Worm (Caenorhabditis elegans): ENCODE results near the gene flp-16.

flp-16 gene

DNA sequence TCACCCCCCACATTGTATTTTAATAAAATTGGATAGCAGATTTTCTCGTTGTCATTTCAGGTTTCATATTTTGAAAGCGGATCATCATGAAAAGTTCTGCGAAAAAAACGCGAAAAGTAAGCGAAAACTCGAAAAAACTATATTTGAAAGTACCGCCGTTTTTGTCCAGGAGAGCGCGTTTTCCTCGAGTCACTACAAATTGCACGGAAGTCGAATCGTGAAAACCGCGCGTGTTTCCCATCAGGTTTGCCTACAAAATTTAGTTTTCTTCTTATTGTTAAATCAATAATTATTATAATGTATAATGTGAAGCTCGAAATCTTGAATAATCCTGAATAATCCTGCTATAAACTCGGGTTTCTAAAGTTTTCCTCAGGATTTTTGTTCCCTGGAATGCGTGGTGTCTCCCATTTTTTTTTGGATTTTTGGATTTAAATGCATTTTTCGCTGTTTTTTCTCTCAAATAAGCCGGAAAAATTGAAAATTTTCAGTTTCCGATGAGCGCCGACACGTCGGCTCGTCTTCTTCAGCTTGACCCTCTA, 35.4 kb upstream of the flp-16 start, which contains the start of gene btf-1 (continued):
- TF ChIP-seq che-1 (tag; optimal IDR thresholded peaks at IDR 0.05) (no peak), pqm-1 (tag; optimal IDR thresholded peaks at IDR 0.05) (peak; percentile 78), T23F11.4 (GFP tag; optimal IDR thresholded peaks at IDR 0.05) (peak; percentile 3), C38D4.7 (GFP tag; optimal IDR thresholded peaks at IDR 0.05) (no peak), hlh-13 (GFP tag; optimal IDR thresholded peaks at IDR 0.05) (no peak), ceh-14 (tag; optimal IDR thresholded peaks at IDR 0.05) (peak; percentile 91), ceh-48 (tag; optimal IDR thresholded peaks at IDR 0.05) (no peak), ets-4 (tag; optimal IDR thresholded peaks at IDR 0.05) (peak; percentile 68), nhr-11 (tag; optimal IDR thresholded peaks at IDR 0.05) (no peak), K09A11.1 (tag; optimal IDR thresholded peaks at IDR 0.05; ENCODE audit: insufficient read depth) (no peak), sdc-2 (tag; optimal IDR thresholded peaks at IDR 0.05) (no peak), C08G9.2 (tag; optimal IDR thresholded peaks at IDR 0.05) (peak; percentile 82), ceh-34 (tag; optimal IDR thresholded peaks at IDR 0.05) (peak; percentile 42), K02D7.2 (tag; optimal IDR thresholded peaks at IDR 0.05) (no peak), lim-6 (tag; optimal IDR thresholded peaks at IDR 0.05) (peak; percentile 69), ceh-19 (GFP tag; optimal IDR thresholded peaks at IDR 0.05) (peak; percentile 23)

DNA sequence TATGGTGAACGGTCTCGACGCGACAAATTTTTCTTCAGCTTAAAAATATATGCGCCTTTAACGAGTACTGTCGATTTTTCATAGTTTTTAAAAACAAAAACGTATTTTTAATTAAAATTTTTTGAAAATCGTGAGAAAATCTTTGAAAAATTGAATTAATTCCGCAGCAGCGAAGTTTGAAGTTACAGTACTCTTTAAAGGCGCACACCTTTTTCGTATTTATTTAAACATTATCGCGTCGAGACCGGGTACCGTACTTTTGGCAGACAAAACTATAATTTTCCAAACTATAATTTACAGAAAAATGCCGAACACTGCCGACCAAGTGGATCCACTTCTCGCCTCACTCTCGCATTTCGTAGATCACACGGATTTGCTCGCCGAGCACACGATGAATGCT, 19.3 kb upstream of the flp-16 start, which contains the start of gene F15D4.2:
F15D4.2 (plus strand) TSS at position 301 of the 400 bp plus-strand sequence.
- TF ChIP-seq eyg-1 (tag; optimal IDR thresholded peaks at IDR 0.05) (no peak), madf-2 (tag; optimal IDR thresholded peaks at IDR 0.05) (no peak), zip-5 (tag; optimal IDR thresholded peaks at IDR 0.05) (no peak), elt-4 (tag; optimal IDR thresholded peaks at IDR 0.05) (no peak), nhr-11 (tag; optimal IDR thresholded peaks at IDR 0.05) (no peak), unc-3 (GFP tag; conservative IDR thresholded peaks at IDR 0.05) (no peak), unc-3 (tag; optimal IDR thresholded peaks at IDR 0.05) (no peak), hlh-13 (GFP tag; optimal IDR thresholded peaks at IDR 0.05) (no peak), C38D4.7 (GFP tag; optimal IDR thresholded peaks at IDR 0.05) (no peak), ceh-14 (tag; optimal IDR thresholded peaks at IDR 0.05) (no peak), ceh-31 (tag; optimal IDR thresholded peaks at IDR 0.05) (no peak), ceh-22 (tag; optimal IDR thresholded peaks at IDR 0.05) (no peak), fkh-10 (GFP tag; optimal IDR thresholded peaks at IDR 0.05) (no peak), dmd-4 (tag; optimal IDR thresholded peaks at IDR 0.05; ENCODE audit: borderline replicate concordance) (no peak), fax-1 (tag; optimal IDR thresholded peaks at IDR 0.05) (no peak)

DNA sequence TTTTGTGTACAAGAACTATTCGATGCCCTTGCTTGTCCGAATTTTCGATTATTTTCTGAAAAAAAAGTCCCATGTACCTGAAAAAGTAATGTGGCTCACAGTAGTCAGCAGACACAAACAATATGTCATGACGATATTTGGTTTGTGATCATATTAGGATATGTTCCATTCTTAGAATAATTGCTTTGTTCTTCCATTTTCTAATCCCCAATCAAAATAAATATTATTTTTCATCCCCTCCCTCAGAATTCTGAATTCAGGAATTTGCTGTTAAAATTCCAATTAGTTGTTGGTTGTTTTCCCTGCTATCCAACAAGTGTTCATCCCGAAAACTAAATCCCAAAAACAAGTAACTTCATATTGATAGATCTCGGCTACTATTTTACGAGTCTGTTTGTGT, 15.7 kb upstream of the flp-16 start:
- no peak for TF ChIP-seq hlh-8 (tag; optimal IDR thresholded peaks at IDR 0.05)
- TF ChIP-seq hlh-6 (tag; optimal IDR thresholded peaks at IDR 0.05): no peak
- no peak for TF ChIP-seq pha-2 (tag; optimal IDR thresholded peaks at IDR 0.05)
- TF ChIP-seq nfya-1 (tag; optimal IDR thresholded peaks at IDR 0.05): no peak
- TF ChIP-seq pha-4 (tag; optimal IDR thresholded peaks at IDR 0.05): no peak
- TF ChIP-seq hlh-30 (tag; optimal IDR thresholded peaks at IDR 0.05; ENCODE audit: insufficient read depth): no peak
- no peak for TF ChIP-seq K09A11.1 (tag; optimal IDR thresholded peaks at IDR 0.05; ENCODE audit: insufficient read depth)
- TF ChIP-seq ceh-45 (GFP tag; IDR thresholded peaks at IDR 0.05): no peak
- TF ChIP-seq ceh-6 (GFP tag; optimal IDR thresholded peaks at IDR 0.05): no peak
- TF ChIP-seq tbx-2 (tag; optimal IDR thresholded peaks at IDR 0.05): no peak
- TF ChIP-seq fax-1 (tag; optimal IDR thresholded peaks at IDR 0.05): no peak
- TF ChIP-seq ceh-22 (tag; optimal IDR thresholded peaks at IDR 0.05): no peak
- TF ChIP-seq pag-3 (tag; optimal IDR thresholded peaks at IDR 0.05; ENCODE audit: borderline replicate concordance): no peak
- no peak for TF ChIP-seq ceh-30 (tag; optimal IDR thresholded peaks at IDR 0.05)
- no peak for TF ChIP-seq ceh-34 (tag; optimal IDR thresholded peaks at IDR 0.05)
- TF ChIP-seq syd-9 (tag; optimal IDR thresholded peaks at IDR 0.05): no peak
- no peak for TF ChIP-seq ceh-31 (tag; optimal IDR thresholded peaks at IDR 0.05)
- no peak for TF ChIP-seq sdc-2 (tag; optimal IDR thresholded peaks at IDR 0.05)
- TF ChIP-seq elt-4 (tag; optimal IDR thresholded peaks at IDR 0.05): no peak
- no peak for TF ChIP-seq ceh-24 (tag; optimal IDR thresholded peaks at IDR 0.05)
